Worm (Caenorhabditis elegans): Measurements from ENCODE around the gene fbxb-102.

The fbxb-102 gene

DNA sequence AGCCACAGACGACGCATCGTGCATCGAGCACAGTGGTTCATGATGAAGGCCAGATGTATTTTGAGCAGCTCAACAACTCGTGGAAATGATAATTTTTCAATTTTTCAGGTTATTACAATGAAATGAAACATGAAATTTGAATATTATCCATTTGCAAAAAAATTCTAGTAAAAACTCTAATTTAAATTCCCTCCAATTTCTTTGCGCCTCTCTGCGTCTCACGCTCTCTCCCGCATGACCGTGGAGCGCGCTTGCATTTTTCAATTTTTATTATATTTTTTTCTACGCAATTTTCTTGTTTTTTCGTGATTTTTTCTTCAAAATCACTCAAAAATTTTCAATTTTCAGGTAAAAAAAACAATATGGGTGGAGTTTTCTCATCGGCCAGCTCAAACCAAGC lies 23.3 kb upstream of the fbxb-102 start, which contains the start of gene tag-281 (continued):
- TF ChIP-seq rpc-1 (optimal IDR thresholded peaks at IDR 0.05) (no peak), rpc-1 (tag; optimal IDR thresholded peaks at IDR 0.05) (no peak), D2030.7 (GFP tag; IDR thresholded peaks at IDR 0.05) (peak; percentile 28; the same call in 1 of the 2 replicates), xnd-1 (tag; optimal IDR thresholded peaks at IDR 0.05) (peak; percentile 52), nhr-27 (tag; optimal IDR thresholded peaks at IDR 0.05) (no peak), somi-1 (GFP tag; optimal IDR thresholded peaks at IDR 0.05) (no peak), hlh-26 (GFP tag; conservative IDR thresholded peaks at IDR 0.05) (no peak)

DNA sequence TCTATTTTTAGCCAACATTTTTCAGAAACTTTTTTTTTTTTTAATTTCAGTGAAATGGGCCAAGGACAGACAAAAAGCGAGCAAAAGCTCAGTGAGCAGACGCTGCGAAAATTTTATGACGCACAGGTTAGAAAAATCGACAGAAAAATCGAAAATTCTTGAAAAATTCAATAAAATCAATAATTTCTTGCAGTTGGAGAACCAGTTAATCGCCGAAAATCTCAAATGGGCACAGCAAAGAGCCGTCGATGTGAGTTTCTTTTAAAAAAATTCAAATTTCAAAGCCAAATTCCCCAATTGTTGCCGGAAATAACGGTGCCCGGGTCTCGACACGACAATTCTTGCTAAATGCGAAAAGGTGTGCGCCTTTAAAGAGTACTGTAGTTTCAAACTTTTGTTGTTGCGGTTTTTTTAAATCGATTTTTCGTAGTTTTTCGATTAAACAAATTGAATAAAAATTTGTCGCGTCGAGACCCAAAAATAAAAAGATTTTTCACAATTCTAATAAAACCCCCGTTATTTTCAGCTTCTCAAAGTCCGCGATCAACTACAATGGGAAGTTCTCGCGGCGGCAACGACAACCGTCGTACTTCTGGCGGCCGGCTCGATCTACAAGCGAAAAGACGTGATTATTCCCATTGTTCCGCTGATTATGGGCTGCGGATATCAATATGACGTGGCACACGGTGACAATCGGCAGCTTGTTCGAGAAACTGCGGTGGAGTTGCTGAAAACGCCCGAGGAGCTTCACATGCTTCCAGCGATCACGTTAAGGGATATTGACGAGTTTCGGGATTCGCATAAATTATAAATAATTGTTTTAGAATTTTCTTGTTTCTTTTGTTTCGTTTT lies 21.9 kb upstream of the fbxb-102 start, which contains the start of gene tag-280:
tag-280 (plus strand) TSS at position 51 of the 852 bp plus-strand sequence.
- TF ChIP-seq ceh-40 (GFP tag; IDR thresholded peaks at IDR 0.05) = no peak
- no peak for TF ChIP-seq F55B11.4 (tag; optimal IDR thresholded peaks at IDR 0.05; ENCODE audit: borderline replicate concordance, insufficient read depth)
- peak; percentile 66 for TF ChIP-seq F33H1.4 (GFP tag; IDR thresholded peaks at IDR 0.05)
- no peak for TF ChIP-seq ztf-26 (tag; optimal IDR thresholded peaks at IDR 0.05)
- no peak for TF ChIP-seq F10E7.11 (tag; optimal IDR thresholded peaks at IDR 0.05)
- TF ChIP-seq xnd-1 (tag; optimal IDR thresholded peaks at IDR 0.05) = peak; percentile 36
- peak; percentile 61; the same call in 1 of the 2 replicates for TF ChIP-seq madf-6 (GFP tag; IDR thresholded peaks at IDR 0.05)
- TF ChIP-seq nhr-27 (tag; optimal IDR thresholded peaks at IDR 0.05) = no peak
- TF ChIP-seq egl-44 (GFP tag; IDR thresholded peaks at IDR 0.05) = no peak
- peak; percentile 75 for TF ChIP-seq lsl-1 (GFP tag; optimal IDR thresholded peaks at IDR 0.05)
- TF ChIP-seq lin-35 (GFP tag; optimal IDR thresholded peaks at IDR 0.05) = no peak
- no peak for TF ChIP-seq hrde-1 (tag; optimal IDR thresholded peaks at IDR 0.05; ENCODE audit: borderline replicate concordance)
- no peak for TF ChIP-seq snpc-1.3 (tag; optimal IDR thresholded peaks at IDR 0.05; ENCODE audit: insufficient read depth)

DNA sequence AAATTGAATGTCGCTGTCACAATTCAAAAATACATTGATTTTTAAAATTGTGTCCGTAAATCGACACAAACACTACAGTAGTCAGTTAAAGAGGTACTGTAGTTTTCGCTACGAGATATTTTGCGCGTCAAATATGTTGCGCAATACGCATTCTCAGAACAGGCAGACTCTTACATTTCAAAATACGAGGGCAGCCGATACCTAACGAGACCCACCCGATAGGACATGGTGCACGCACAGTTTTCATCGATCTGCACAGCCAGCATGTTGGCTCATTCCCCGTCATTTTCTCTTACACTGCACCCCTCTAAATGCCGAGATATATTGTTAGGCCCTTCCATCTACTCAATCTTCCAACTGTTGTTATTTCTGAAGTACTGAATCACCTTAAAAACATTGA lies 20.5 kb upstream of the fbxb-102 start, which contains the start of gene F15A4.2:
F15A4.2 (plus strand) TSS at position 301 of the 400 bp plus-strand sequence.
- no peak for TF ChIP-seq hmg-1.2 (GFP tag; IDR thresholded peaks at IDR 0.05)
- no peak for TF ChIP-seq nhr-179 (tag; optimal IDR thresholded peaks at IDR 0.05)
- TF ChIP-seq F39B2.1 (GFP tag; IDR thresholded peaks at IDR 0.05) = no peak
- no peak for TF ChIP-seq D2030.7 (GFP tag; IDR thresholded peaks at IDR 0.05)
- TF ChIP-seq nfya-1 (tag; optimal IDR thresholded peaks at IDR 0.05; ENCODE audit: borderline replicate concordance, insufficient read depth) = no peak
- TF ChIP-seq ZK185.1 (tag; optimal IDR thresholded peaks at IDR 0.05; ENCODE audit: poor library complexity, severe bottlenecking) = no peak
- no peak for TF ChIP-seq snpc-1.3 (tag; optimal IDR thresholded peaks at IDR 0.05; ENCODE audit: insufficient read depth)
- TF ChIP-seq ekl-4 (GFP tag; IDR thresholded peaks at IDR 0.05) = no peak
- no peak for TF ChIP-seq sea-2 (GFP tag; IDR thresholded peaks at IDR 0.05)
- TF ChIP-seq fkh-3 (tag; optimal IDR thresholded peaks at IDR 0.05) = no peak
- TF ChIP-seq dpl-1 (GFP tag; optimal IDR thresholded peaks at IDR 0.05) = no peak
- TF ChIP-seq zim-3 (tag; optimal IDR thresholded peaks at IDR 0.05) = no peak

DNA sequence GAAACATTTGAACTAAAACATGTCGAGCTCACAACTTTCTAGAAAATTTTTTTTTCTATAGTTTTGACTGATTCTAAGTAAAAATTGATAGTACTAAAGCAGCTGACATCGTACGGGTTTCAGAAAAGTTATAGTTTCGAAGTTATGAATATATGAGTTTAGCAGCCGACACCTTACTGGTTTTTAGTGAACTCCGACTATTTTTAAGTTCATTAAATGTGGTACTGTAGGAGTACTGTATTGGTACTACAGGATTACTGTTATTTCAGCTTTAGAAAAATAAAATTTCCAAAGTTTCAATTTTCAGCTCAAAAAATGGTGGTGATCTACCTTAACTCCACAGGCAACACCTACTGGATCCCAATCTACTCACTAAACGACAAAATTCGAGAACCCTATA lies 17.2 kb upstream of the fbxb-102 start, which contains the start of gene sre-37:
sre-37 (plus strand) TSS at position 301 of the 400 bp plus-strand sequence.
- no peak for TF ChIP-seq him-1 (tag; optimal IDR thresholded peaks at IDR 0.05)
- no peak for TF ChIP-seq nhr-80 (tag; optimal IDR thresholded peaks at IDR 0.05)
- TF ChIP-seq tlf-1 (GFP tag; optimal IDR thresholded peaks at IDR 0.05) = no peak
- TF ChIP-seq ztf-26 (tag; optimal IDR thresholded peaks at IDR 0.05) = no peak
- TF ChIP-seq lir-1 (GFP tag; conservative IDR thresholded peaks at IDR 0.05) = no peak
- no peak for TF ChIP-seq sdz-38 (tag; optimal IDR thresholded peaks at IDR 0.05)
- no peak for TF ChIP-seq rpc-1 (optimal IDR thresholded peaks at IDR 0.05)
- no peak for TF ChIP-seq rpc-1 (tag; optimal IDR thresholded peaks at IDR 0.05)
